Worm (Caenorhabditis elegans): ENCODE data around the gene R10H10.3.
A peak's percentile ranks its signal among the peaks of the same experiment; 100 is the strongest.

The R10H10.3 gene

ce11 chrIV:10422230-10422629 lies 33.9 kb downstream of the R10H10.3 start:
- TF ChIP-seq ceh-32 (tag; optimal IDR thresholded peaks at IDR 0.05; ENCODE audit: poor library complexity), result no peak
- no peak for TF ChIP-seq hlh-11 (tag; optimal IDR thresholded peaks at IDR 0.05)
- TF ChIP-seq hlh-30 (tag; optimal IDR thresholded peaks at IDR 0.05; ENCODE audit: insufficient read depth), result no peak
- no peak for TF ChIP-seq ces-1 (GFP tag; optimal IDR thresholded peaks at IDR 0.05)
- no peak for TF ChIP-seq ztf-7 (tag; optimal IDR thresholded peaks at IDR 0.05)
- no peak for TF ChIP-seq nhr-77 (tag; optimal IDR thresholded peaks at IDR 0.05)
- no peak for TF ChIP-seq ceh-82 (tag; optimal IDR thresholded peaks at IDR 0.05)
- TF ChIP-seq dmd-8 (GFP tag; IDR thresholded peaks at IDR 0.05), result no peak

ce11 chrIV:10424535-10424934 lies 36.2 kb downstream of the R10H10.3 start, which contains the start of gene F13B12.1:
Gene F13B12.1, minus strand, starts transcription at chrIV:10424635.
- TF ChIP-seq egl-27 (tag; optimal IDR thresholded peaks at IDR 0.05) (no peak), unc-62 (GFP tag; optimal IDR thresholded peaks at IDR 0.05 in 1 of 2) (peak in 1 of 2 experiments; percentile 70), unc-62 (tag; optimal IDR thresholded peaks at IDR 0.05) (no peak), mxl-3 (GFP tag; optimal IDR thresholded peaks at IDR 0.05) (no peak), ceh-20 (GFP tag; IDR thresholded peaks at IDR 0.05) (no peak), Y48G9A.11 (GFP tag; IDR thresholded peaks at IDR 0.05) (peak; percentile 17; the same call in 1 of the 2 replicates)

ce11 chrIV:10425129-10425528 lies 36.8 kb downstream of the R10H10.3 start:
- no peak for TF ChIP-seq ceh-28 (tag; optimal IDR thresholded peaks at IDR 0.05)
- TF ChIP-seq F10B5.3 (tag; optimal IDR thresholded peaks at IDR 0.05), result no peak
- no peak for TF ChIP-seq lin-13 (GFP tag; optimal IDR thresholded peaks at IDR 0.05)
- no peak for TF ChIP-seq nhr-237 (tag; optimal IDR thresholded peaks at IDR 0.05)
- peak; percentile 24 for TF ChIP-seq hlh-30 (tag; optimal IDR thresholded peaks at IDR 0.05; ENCODE audit: insufficient read depth)
- TF ChIP-seq dmd-9 (GFP tag; IDR thresholded peaks at IDR 0.05), result no peak
- no peak for TF ChIP-seq zip-11 (GFP tag; IDR thresholded peaks at IDR 0.05)
- TF ChIP-seq T26A8.4 (GFP tag; IDR thresholded peaks at IDR 0.05), result no peak
- no peak for TF ChIP-seq mxl-2 (GFP tag; conservative IDR thresholded peaks at IDR 0.05)
- TF ChIP-seq nhr-76 (tag; optimal IDR thresholded peaks at IDR 0.05), result no peak
- no peak for TF ChIP-seq daf-16 (GFP tag; optimal IDR thresholded peaks at IDR 0.05)
- peak; percentile 45 for TF ChIP-seq daf-16 (tag; optimal IDR thresholded peaks at IDR 0.05)
- TF ChIP-seq madf-5 (GFP tag; IDR thresholded peaks at IDR 0.05), result no peak
- no peak for TF ChIP-seq nhr-42 (GFP tag; IDR thresholded peaks at IDR 0.05)
- TF ChIP-seq dpl-1 (GFP tag; optimal IDR thresholded peaks at IDR 0.05), result no peak
- no peak for TF ChIP-seq aly-2 (tag; optimal IDR thresholded peaks at IDR 0.05)
- TF ChIP-seq pqm-1 (tag; optimal IDR thresholded peaks at IDR 0.05), result no peak
- TF ChIP-seq ces-1 (GFP tag; optimal IDR thresholded peaks at IDR 0.05), result no peak
- TF ChIP-seq hmg-1.1 (GFP tag; IDR thresholded peaks at IDR 0.05), result no peak
- no peak for TF ChIP-seq ztf-11 (tag; optimal IDR thresholded peaks at IDR 0.05)
- no peak for TF ChIP-seq ceh-82 (tag; optimal IDR thresholded peaks at IDR 0.05)
- no peak for TF ChIP-seq lin-1 (GFP tag; IDR thresholded peaks at IDR 0.05)
- no peak for TF ChIP-seq zfp-3 (GFP tag; conservative IDR thresholded peaks at IDR 0.05)
- no peak for TF ChIP-seq daf-19 (GFP tag; conservative IDR thresholded peaks at IDR 0.05)
- peak; percentile 94 for TF ChIP-seq T20F7.1 (GFP tag; optimal IDR thresholded peaks at IDR 0.05)
- no peak for TF ChIP-seq F44E2.7 (GFP tag; IDR thresholded peaks at IDR 0.05)
- TF ChIP-seq R02D3.7 (tag; optimal IDR thresholded peaks at IDR 0.05), result no peak
- TF ChIP-seq dve-1 (tag; optimal IDR thresholded peaks at IDR 0.05; ENCODE audit: insufficient read depth), result peak; percentile 47
- TF ChIP-seq madf-9 (GFP tag; conservative IDR thresholded peaks at IDR 0.05), result no peak
- TF ChIP-seq ztf-7 (tag; optimal IDR thresholded peaks at IDR 0.05), result no peak
- no peak for TF ChIP-seq ama-1 (optimal IDR thresholded peaks at IDR 0.05)
- TF ChIP-seq hif-1 (tag; optimal IDR thresholded peaks at IDR 0.05), result no peak
- no peak for TF ChIP-seq unc-62 (GFP tag; optimal IDR thresholded peaks at IDR 0.05 in 1 of 2)
- TF ChIP-seq unc-62 (tag; optimal IDR thresholded peaks at IDR 0.05), result no peak
- TF ChIP-seq lin-39 (tag; optimal IDR thresholded peaks at IDR 0.05), result no peak
- no peak for TF ChIP-seq ZK546.5 (tag; optimal IDR thresholded peaks at IDR 0.05)
- no peak for TF ChIP-seq unc-39 (tag; optimal IDR thresholded peaks at IDR 0.05)
- TF ChIP-seq ctbp-1 (GFP tag; IDR thresholded peaks at IDR 0.05), result no peak
- no peak for TF ChIP-seq Y5F2A.4 (GFP tag; optimal IDR thresholded peaks at IDR 0.05)
- no peak for TF ChIP-seq snpc-1.2 (GFP tag; IDR thresholded peaks at IDR 0.05)
- no peak for TF ChIP-seq nhr-77 (tag; optimal IDR thresholded peaks at IDR 0.05)
- no peak for TF ChIP-seq mxl-3 (GFP tag; optimal IDR thresholded peaks at IDR 0.05)

Data from whole organism, L4 larva.